Fruit fly (Drosophila melanogaster) whole organism, embryonic: Measurements from ENCODE around the gene mRpL17.

Experiments
- Atf6 ChIP-seq: fragments of 200-800 bp; sonication (Bioruptor generic); IDR thresholded peaks from 2 replicates; pipeline ENCODE4 v1.3.6; 2022; ENCODE audit warnings: missing biosample characterization, missing genetic modification characterization
- Bteb2 ChIP-seq: fragments of 200-800 bp; sonication (Bioruptor generic); optimal IDR thresholded peaks from 2 replicates; lab custom pipeline; 2016; ENCODE audit warnings: missing biosample characterization, missing genetic modification characterization
- CG1024 ChIP-seq: fragments of 200-800 bp; sonication (Bioruptor generic); IDR thresholded peaks from 2 replicates; pipeline ENCODE4 v1.3.6; 2022; ENCODE audit warnings: missing biosample characterization, missing genetic modification characterization
- CG10565 ChIP-seq: fragments of 200-800 bp; sonication (Bioruptor generic); optimal IDR thresholded peaks from 3 replicates; lab custom pipeline; 2016; ENCODE audit warnings: missing biosample characterization, mild to moderate bottlenecking, missing genetic modification characterization
- CG10654 ChIP-seq: fragments of 200-800 bp; sonication (Bioruptor generic); optimal IDR thresholded peaks from 2 replicates; lab custom pipeline; 2016; ENCODE audit warnings: missing biosample characterization, missing genetic modification characterization
- CG11723 ChIP-seq: fragments of 200-800 bp; sonication (Bioruptor generic); optimal IDR thresholded peaks from 2 replicates; lab custom pipeline; 2017; ENCODE audit warnings: missing biosample characterization, mild to moderate bottlenecking, missing genetic modification characterization
- CG12744 ChIP-seq: fragments of 200-800 bp; sonication (Bioruptor generic); optimal IDR thresholded peaks from 2 replicates; lab custom pipeline; 2016; ENCODE audit warnings: missing biosample characterization, missing genetic modification characterization
- CG14710 ChIP-seq: fragments of 200-800 bp; sonication (Bioruptor generic); optimal IDR thresholded peaks from 3 replicates; lab custom pipeline; 2019; ENCODE audit warnings: missing biosample characterization, mild to moderate bottlenecking, missing genetic modification characterization, moderate library complexity
- CG1647 ChIP-seq: fragments of 200-800 bp; sonication (Bioruptor generic); optimal IDR thresholded peaks from 3 replicates; lab custom pipeline; 2016; ENCODE audit warnings: missing biosample characterization, missing genetic modification characterization
- CG17568 ChIP-seq: fragments of 200-800 bp; sonication (Bioruptor generic); optimal IDR thresholded peaks from 2 replicates; lab custom pipeline; 2018; ENCODE audit warnings: missing biosample characterization, mild to moderate bottlenecking, missing genetic modification characterization, moderate library complexity
- CG17829 ChIP-seq: fragments of 200-800 bp; optimal IDR thresholded peaks from 2 replicates; lab custom pipeline; 2019; ENCODE audit warnings: missing biosample characterization, mild to moderate bottlenecking, missing genetic modification characterization, moderate library complexity
- CG18599 ChIP-seq: fragments of 200-800 bp; sonication (Bioruptor generic); optimal IDR thresholded peaks from 3 replicates; lab custom pipeline; 2017; ENCODE audit warnings: missing biosample characterization, missing genetic modification characterization, mild to moderate bottlenecking, moderate library complexity, missing genetic modification reagents
- CG18619 ChIP-seq: fragments of 200-800 bp; sonication (Bioruptor generic); optimal IDR thresholded peaks from 3 replicates; lab custom pipeline; 2017; ENCODE audit warnings: missing biosample characterization, mild to moderate bottlenecking, missing genetic modification characterization
- CG31441 ChIP-seq: fragments of 200-800 bp; sonication (Bioruptor generic); IDR thresholded peaks from 2 replicates; pipeline ENCODE4 v1.3.6; 2022; ENCODE audit warnings: missing biosample characterization, missing genetic modification characterization
- CG3847 ChIP-seq: fragments of 200-800 bp; sonication (Bioruptor generic); IDR thresholded peaks from 2 replicates; pipeline ENCODE4 v1.3.6; 2022; ENCODE audit warnings: missing biosample characterization, missing genetic modification characterization
- CG4424 ChIP-seq: fragments of 200-800 bp; sonication (Bioruptor generic); optimal IDR thresholded peaks from 3 replicates; lab custom pipeline; 2016; ENCODE audit warnings: missing biosample characterization, missing genetic modification characterization
- CG4820 ChIP-seq: fragments of 200-800 bp; sonication (Bioruptor generic); optimal IDR thresholded peaks from 3 replicates; lab custom pipeline; 2016; ENCODE audit warnings: missing biosample characterization, missing genetic modification characterization
- CG6813 ChIP-seq: fragments of 200-800 bp; sonication (Bioruptor generic); optimal IDR thresholded peaks from 2 replicates; lab custom pipeline; 2017; ENCODE audit warnings: missing biosample characterization, missing genetic modification characterization, mild to moderate bottlenecking, moderate library complexity, missing genetic modification reagents
- CG9727 ChIP-seq: fragments of 200-800 bp; sonication (Bioruptor generic); optimal IDR thresholded peaks from 3 replicates; lab custom pipeline; 2017; ENCODE audit warnings: missing biosample characterization, mild to moderate bottlenecking, missing genetic modification characterization
- Camta ChIP-seq: fragments of 200-800 bp; sonication (Bioruptor generic); optimal IDR thresholded peaks from 2 replicates; lab custom pipeline; 2016; ENCODE audit warnings: missing biosample characterization, missing genetic modification characterization
- Drgx ChIP-seq: fragments of 200-800 bp; sonication (Bioruptor generic); IDR thresholded peaks from 2 replicates; pipeline ENCODE4 v1.3.6; 2022; ENCODE audit warnings: missing biosample characterization, missing genetic modification characterization
- H15 ChIP-seq: fragments of 200-800 bp; sonication (Bioruptor generic); IDR thresholded peaks from 3 replicates; pipeline ENCODE4 v1.3.6; 2022; ENCODE audit warnings: missing biosample characterization, missing genetic modification characterization
- Lhr ChIP-seq: fragments of 200-800 bp; sonication (Bioruptor generic); optimal IDR thresholded peaks from 3 replicates; lab custom pipeline; 2017; ENCODE audit warnings: mild to moderate bottlenecking, missing biosample characterization, missing genetic modification reagents, missing genetic modification characterization
- Lim3 ChIP-seq: fragments of 200-800 bp; sonication (Bioruptor generic); IDR thresholded peaks from 2 replicates; pipeline ENCODE4 v1.3.6; 2022; ENCODE audit warnings: missing biosample characterization, missing genetic modification characterization
- Mrtf ChIP-seq: fragments of 200-800 bp; sonication (Bioruptor generic); IDR thresholded peaks from 3 replicates; pipeline ENCODE4 v1.3.6; 2022; ENCODE audit warnings: missing biosample characterization, missing genetic modification characterization
- Oli ChIP-seq: fragments of 200-800 bp; sonication (Bioruptor generic); optimal IDR thresholded peaks from 2 replicates; lab custom pipeline; 2018; ENCODE audit warnings: missing biosample characterization, mild to moderate bottlenecking, missing genetic modification characterization, moderate library complexity
- Opbp ChIP-seq: fragments of 200-800 bp; sonication (Bioruptor generic); IDR thresholded peaks from 3 replicates; pipeline ENCODE4 v1.3.6; 2022; ENCODE audit warnings: missing biosample characterization, missing genetic modification characterization; ENCODE audit not compliant: partially characterized antibody
- Poxn ChIP-seq: fragments of 200-800 bp; sonication (Bioruptor generic); IDR thresholded peaks from 2 replicates; pipeline ENCODE4 v1.3.6; 2022; ENCODE audit warnings: missing biosample characterization, missing genetic modification characterization
- Rfx ChIP-seq: fragments of 200-800 bp; sonication (Bioruptor generic); IDR thresholded peaks from 2 replicates; pipeline ENCODE4 v1.3.6; 2022; ENCODE audit warnings: missing biosample characterization, missing genetic modification characterization
- Sox102F ChIP-seq: fragments of 200-800 bp; sonication (Bioruptor generic); optimal IDR thresholded peaks from 2 replicates; lab custom pipeline; 2018; ENCODE audit warnings: missing biosample characterization, mild to moderate bottlenecking, missing genetic modification characterization, moderate library complexity
- Stat92E ChIP-seq, 3 experiments: fragments of >200 bp in 2 of 3; fragments of 200-800 bp in 1 of 3; sonication (Bioruptor generic) in 1 of 3; optimal IDR thresholded peaks; 2 replicates each; lab custom pipeline; 2017 to 2019; ENCODE audit warnings: missing biosample characterization in 3 of 3, missing genetic modification characterization in 3 of 3, mild to moderate bottlenecking in 1 of 3, moderate library complexity in 1 of 3
- ash1 ChIP-seq: fragments of 200-800 bp; sonication (Bioruptor generic); optimal IDR thresholded peaks from 2 replicates; lab custom pipeline; 2018; ENCODE audit warnings: missing biosample characterization, mild to moderate bottlenecking, missing genetic modification characterization
- bsh ChIP-seq, 2 experiments: fragments of 200-800 bp; sonication (Bioruptor generic); optimal IDR thresholded peaks; 2 replicates each; lab custom pipeline; 2017 to 2018; ENCODE audit warnings: mild to moderate bottlenecking in 2 of 2, missing biosample characterization in 2 of 2, missing genetic modification characterization in 2 of 2, moderate library complexity in 1 of 2
- cas ChIP-seq: fragments of 200-800 bp; sonication (Bioruptor generic); IDR thresholded peaks from 2 replicates; pipeline ENCODE4 v1.3.6; 2022; ENCODE audit warnings: missing biosample characterization, missing genetic modification characterization
- eyg ChIP-seq: fragments of 200-800 bp; sonication (Bioruptor generic); optimal IDR thresholded peaks from 3 replicates; lab custom pipeline; 2016; ENCODE audit warnings: missing biosample characterization, missing genetic modification characterization
- jigr1 ChIP-seq: fragments of 200-800 bp; sonication (Bioruptor generic); IDR thresholded peaks from 3 replicates; pipeline ENCODE4 v1.3.6; 2022; ENCODE audit warnings: missing biosample characterization, missing genetic modification characterization
- mld ChIP-seq: fragments of 200-800 bp; sonication (Bioruptor generic); IDR thresholded peaks from 3 replicates; pipeline ENCODE4 v1.3.6; 2022; ENCODE audit warnings: missing biosample characterization, missing genetic modification characterization; ENCODE audit not compliant: partially characterized antibody
- nau ChIP-seq: fragments of 200-800 bp; sonication (Bioruptor generic); optimal IDR thresholded peaks from 3 replicates; lab custom pipeline; 2017; ENCODE audit warnings: missing biosample characterization, mild to moderate bottlenecking, missing genetic modification characterization, missing genetic modification reagents
- nerfin-2 ChIP-seq: fragments of 200-800 bp; sonication (Bioruptor generic); IDR thresholded peaks from 2 replicates; pipeline ENCODE4 v1.3.6; 2022; ENCODE audit warnings: missing biosample characterization, missing genetic modification characterization; ENCODE audit not compliant: partially characterized antibody
- peb ChIP-seq: fragments of 200-800 bp; sonication (Bioruptor generic); IDR thresholded peaks from 2 replicates; pipeline ENCODE4 v1.3.6; 2022; ENCODE audit warnings: missing biosample characterization, missing genetic modification characterization
- pho ChIP-seq: fragments of 200-800 bp; sonication (Bioruptor generic); optimal IDR thresholded peaks from 2 replicates; lab custom pipeline; 2016; ENCODE audit warnings: missing biosample characterization, missing genetic modification characterization
- scrt ChIP-seq: fragments of 200-800 bp; sonication (Bioruptor generic); optimal IDR thresholded peaks from 2 replicates; lab custom pipeline; 2018; ENCODE audit warnings: missing biosample characterization, mild to moderate bottlenecking, missing genetic modification characterization, moderate library complexity
- sens-2 ChIP-seq: fragments of 200-800 bp; sonication (Bioruptor generic); IDR thresholded peaks from 2 replicates; pipeline ENCODE4 v1.3.6; 2022; ENCODE audit warnings: missing biosample characterization, missing genetic modification characterization
- sqz ChIP-seq: fragments of 200-800 bp; sonication (Bioruptor generic); optimal IDR thresholded peaks from 3 replicates; lab custom pipeline; 2018; ENCODE audit warnings: missing biosample characterization, mild to moderate bottlenecking, missing genetic modification characterization
- unpg ChIP-seq: fragments of 200-800 bp; sonication (Bioruptor generic); optimal IDR thresholded peaks from 3 replicates; lab custom pipeline; 2018; ENCODE audit warnings: missing biosample characterization, mild to moderate bottlenecking, missing genetic modification characterization, moderate library complexity
- vnd ChIP-seq: fragments of 200-800 bp; sonication (Bioruptor generic); IDR thresholded peaks from 3 replicates; pipeline ENCODE4 v1.3.6; 2022; ENCODE audit warnings: missing biosample characterization, missing genetic modification characterization; ENCODE audit not compliant: partially characterized antibody
- vvl ChIP-seq: fragments of 200-800 bp; sonication (Bioruptor generic); IDR thresholded peaks from 2 replicates; pipeline ENCODE4 v1.3.6; 2022; ENCODE audit warnings: missing biosample characterization, missing genetic modification characterization
- wdn ChIP-seq: fragments of 200-800 bp; sonication (Bioruptor generic); IDR thresholded peaks from 2 replicates; pipeline ENCODE4 v1.3.6; 2022; ENCODE audit warnings: missing biosample characterization, missing genetic modification characterization

mRpL17 gene

DNA sequence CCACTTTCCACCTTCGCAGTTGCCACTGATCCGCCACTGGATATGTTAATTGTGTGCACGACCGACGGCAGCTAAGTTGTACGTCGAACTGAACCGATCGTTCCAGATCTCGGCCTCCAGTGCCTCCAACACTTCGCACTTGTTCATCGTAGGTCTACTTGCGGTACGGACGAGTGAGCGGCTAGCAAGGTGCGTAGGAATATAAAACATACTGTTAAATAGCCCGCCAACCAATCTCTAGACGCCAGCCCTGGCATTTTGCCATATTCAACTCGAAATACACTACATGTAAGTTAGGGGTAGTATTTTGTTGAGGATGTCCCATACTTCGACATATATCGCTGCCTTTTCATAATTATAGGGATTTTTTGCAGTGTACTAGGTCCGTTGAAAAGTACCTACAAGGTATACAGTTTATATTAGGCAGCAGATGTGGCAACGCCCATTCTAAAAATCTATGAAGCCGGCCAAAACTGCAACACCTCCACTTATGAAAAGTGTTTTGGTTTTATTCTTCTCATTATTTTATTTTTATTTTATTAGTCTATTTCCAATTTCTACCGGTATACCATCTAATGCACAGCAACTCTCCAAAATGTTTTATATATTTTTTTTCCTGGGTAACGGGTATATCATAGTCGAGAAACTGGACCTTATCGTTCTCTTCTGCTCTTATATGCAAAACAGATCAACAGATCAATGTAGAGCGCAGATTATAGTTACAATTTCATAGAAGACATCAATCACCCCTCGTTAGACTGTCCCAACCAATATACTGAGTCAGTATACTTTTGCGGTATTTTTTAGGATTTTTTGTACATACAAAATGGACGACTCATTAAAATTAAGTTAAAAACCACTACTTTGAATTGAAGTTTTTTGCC, 41.3 kb upstream of the mRpL17 start, which contains the start of the genes pyx and CG33229 (continued):
- TF ChIP-seq CG1024 (GFP tag; lab: Robert Waterston, UW) (peak; percentile 55; the same call in 1 of the 2 replicates), CG6813 (GFP tag; lab: Kevin White, UChicago) (peak; percentile 68), CG11723 (GFP tag; lab: Kevin White, UChicago) (peak; percentile 62), CG10565 (GFP tag; lab: Kevin White, UChicago) (peak; percentile 32), peb (GFP tag; lab: Robert Waterston, UW) (peak; percentile 63), vvl (GFP tag; lab: Robert Waterston, UW) (peak; percentile 76), CG18599 (peak; percentile 82), Sox102F (GFP tag; lab: Kevin White, UChicago) (peak; percentile 78), Camta (GFP tag; lab: Kevin White, UChicago) (peak; percentile 80), CG1647 (GFP tag; lab: Kevin White, UChicago) (peak; percentile 89), wdn (GFP tag; lab: Robert Waterston, UW) (peak; percentile 75), scrt (peak; percentile 70), CG4424 (GFP tag; lab: Kevin White, UChicago) (peak; percentile 89), Lim3 (no peak; the same call in 1 of the 2 replicates), pho (GFP tag; lab: Kevin White, UChicago) (peak; percentile 90), nerfin-2 (GFP tag; lab: Robert Waterston, UW) (no peak), bsh (GFP tag; optimal IDR thresholded peaks at IDR 0.05; lab: Kevin White, UChicago) (peak; percentile 46 to 75), CG3847 (peak; percentile 87), CG4820 (GFP tag; lab: Kevin White, UChicago) (peak; percentile 81), CG31441 (GFP tag; lab: Robert Waterston, UW) (peak; percentile 80; the same call in 1 of the 2 replicates), jigr1 (GFP tag; lab: Robert Waterston, UW) (0 out of 3 replicates have a peak, but pooled peaks have one; percentile 40), Lhr (GFP tag; lab: Kevin White, UChicago) (peak; percentile 31), Bteb2 (GFP tag; lab: Kevin White, UChicago) (peak; percentile 80), H15 (GFP tag; lab: Robert Waterston, UW) (peak; percentile 70; the same call in 1 of the 3 replicates), sens-2 (peak; percentile 60), Rfx (GFP tag; lab: Robert Waterston, UW) (peak; percentile 94), Stat92E (GFP tag; optimal IDR thresholded peaks at IDR 0.05; lab: Kevin White, UChicago) (no peak), vnd (GFP tag; lab: Robert Waterston, UW) (no peak), ash1 (GFP tag; lab: Kevin White, UChicago) (no peak), Poxn (peak; percentile 40; the same call in 1 of the 2 replicates), Oli (tag; lab: Kevin White, UChicago) (peak; percentile 87), Mrtf (GFP tag; lab: Robert Waterston, UW) (peak; percentile 85), Atf6 (GFP tag; lab: Robert Waterston, UW) (peak; percentile 75), eyg (GFP tag; lab: Kevin White, UChicago) (peak; percentile 48), mld (GFP tag; lab: Robert Waterston, UW) (no peak), Drgx (GFP tag; lab: Robert Waterston, UW) (peak; percentile 77), CG17829 (peak; percentile 71), CG10654 (GFP tag; lab: Kevin White, UChicago) (peak; percentile 83), Opbp (GFP tag; lab: Robert Waterston, UW) (no peak), CG9727 (peak; percentile 89), CG17568 (GFP tag; lab: Kevin White, UChicago) (no peak), CG12744 (GFP tag; lab: Kevin White, UChicago) (peak; percentile 75), nau (GFP tag; lab: Kevin White, UChicago) (no peak), CG14710 (tag; lab: Kevin White, UChicago) (peak; percentile 77), CG18619 (GFP tag; lab: Kevin White, UChicago) (peak; percentile 87), sqz (peak; percentile 24), cas (peak; percentile 88), unpg (peak; percentile 74)
